Fruit fly (Drosophila melanogaster) whole organism, pupa: ENCODE results near the gene Qtzl.

Experiments used
- CG10348 ChIP-seq: fragments of 200-800 bp; sonication (Bioruptor generic); IDR thresholded peaks from 2 replicates; pipeline ENCODE4 v1.3.6; 2022; ENCODE audit warnings: missing biosample characterization, missing genetic modification characterization
- CG12605 ChIP-seq: fragments of 200-800 bp; sonication (Bioruptor generic); IDR thresholded peaks from 2 replicates; pipeline ENCODE4 v1.3.6; 2022; ENCODE audit warnings: missing biosample characterization, missing genetic modification characterization
- CG13204 ChIP-seq: fragments of 200-800 bp; sonication (Bioruptor generic); optimal IDR thresholded peaks from 2 replicates; lab custom pipeline; 2018; ENCODE audit warnings: missing biosample characterization, mild to moderate bottlenecking, missing genetic modification characterization, moderate library complexity
- CG14655 ChIP-seq: fragments of 200-800 bp; sonication (Bioruptor generic); optimal IDR thresholded peaks from 3 replicates; lab custom pipeline; 2017; ENCODE audit warnings: mild to moderate bottlenecking, missing biosample characterization, missing genetic modification reagents, missing genetic modification characterization
- CG15710 ChIP-seq: fragments of 200-800 bp; sonication (Bioruptor generic); optimal IDR thresholded peaks from 2 replicates; lab custom pipeline; 2018; ENCODE audit warnings: missing biosample characterization, mild to moderate bottlenecking, missing genetic modification characterization, moderate library complexity
- CG17806 ChIP-seq: fragments of 200-800 bp; sonication (Bioruptor generic); optimal IDR thresholded peaks from 2 replicates; lab custom pipeline; 2018; ENCODE audit warnings: missing biosample characterization, mild to moderate bottlenecking, missing genetic modification characterization, moderate library complexity
- CG32121 ChIP-seq: fragments of 200-800 bp; sonication (Bioruptor generic); IDR thresholded peaks from 2 replicates; pipeline ENCODE4 v1.3.6; 2022; ENCODE audit warnings: missing biosample characterization, missing genetic modification characterization
- CG34367 ChIP-seq: fragments of 200-800 bp; sonication (Bioruptor generic); optimal IDR thresholded peaks from 2 replicates; lab custom pipeline; 2018; ENCODE audit warnings: missing biosample characterization, mild to moderate bottlenecking, missing genetic modification characterization
- CG4496 ChIP-seq: fragments of 200-800 bp; sonication (Bioruptor generic); IDR thresholded peaks from 3 replicates; pipeline ENCODE4 v1.3.6; 2022; ENCODE audit warnings: missing biosample characterization, missing genetic modification characterization
- CG8159 ChIP-seq: fragments of 200-800 bp; sonication (Bioruptor generic); optimal IDR thresholded peaks from 3 replicates; lab custom pipeline; 2018; ENCODE audit warnings: missing biosample characterization, mild to moderate bottlenecking, missing genetic modification characterization, moderate library complexity
- CG8301 ChIP-seq: fragments of 200-800 bp; sonication (Bioruptor generic); optimal IDR thresholded peaks from 2 replicates; lab custom pipeline; 2018; ENCODE audit warnings: missing biosample characterization, mild to moderate bottlenecking, missing genetic modification characterization
- CG9948 ChIP-seq: fragments of 200-800 bp; sonication (Bioruptor generic); optimal IDR thresholded peaks from 2 replicates; lab custom pipeline; 2018; ENCODE audit warnings: missing biosample characterization, mild to moderate bottlenecking, missing genetic modification characterization, moderate library complexity
- D1 ChIP-seq: fragments of 200-800 bp; sonication (Bioruptor generic); optimal IDR thresholded peaks from 2 replicates; lab custom pipeline; 2018; ENCODE audit warnings: missing biosample characterization, mild to moderate bottlenecking, missing genetic modification characterization, moderate library complexity
- EcR ChIP-seq: fragments of 200-800 bp; sonication (Bioruptor generic); optimal IDR thresholded peaks from 3 replicates; lab custom pipeline; 2019; ENCODE audit warnings: missing biosample characterization, missing genetic modification characterization, mild to moderate bottlenecking, moderate library complexity, missing genetic modification reagents
- Ets98B ChIP-seq: fragments of 200-800 bp; sonication (Bioruptor generic); IDR thresholded peaks from 2 replicates; pipeline ENCODE4 v1.3.6; 2022; ENCODE audit warnings: missing biosample characterization, missing genetic modification characterization
- Pif1A ChIP-seq: fragments of 200-800 bp; sonication (Bioruptor generic); optimal IDR thresholded peaks from 3 replicates; lab custom pipeline; 2016; ENCODE audit warnings: missing biosample characterization, missing genetic modification characterization
- Pif1B ChIP-seq: fragments of 200-800 bp; sonication (Bioruptor generic); optimal IDR thresholded peaks from 3 replicates; lab custom pipeline; 2016; ENCODE audit warnings: missing biosample characterization, missing genetic modification characterization
- Snoo ChIP-seq: fragments of 200-800 bp; sonication (Bioruptor generic); optimal IDR thresholded peaks from 3 replicates; lab custom pipeline; 2017; ENCODE audit warnings: missing biosample characterization, mild to moderate bottlenecking, missing genetic modification characterization, inconsistent platforms
- fd96Ca ChIP-seq: fragments of 200-800 bp; sonication (Bioruptor generic); IDR thresholded peaks from 3 replicates; pipeline ENCODE4 v1.3.6; 2022; ENCODE audit warnings: missing biosample characterization, missing genetic modification characterization
- gl ChIP-seq: fragments of 200-800 bp; sonication (Bioruptor generic); optimal IDR thresholded peaks from 2 replicates; lab custom pipeline; 2018; ENCODE audit warnings: missing biosample characterization, mild to moderate bottlenecking, missing genetic modification characterization
- rn ChIP-seq: fragments of 200-800 bp; sonication (Bioruptor generic); IDR thresholded peaks from 2 replicates; pipeline ENCODE4 v1.3.6; 2022; ENCODE audit warnings: missing biosample characterization, missing genetic modification characterization

The Qtzl gene

dm6 chr2L:12027435-12027834, 31.9 kb downstream of the Qtzl start, which contains the start of gene dmGlut:
Gene dmGlut (plus strand): TSS chr2L:12027438.
- TF ChIP-seq CG4496 (no peak), CG9948 (no peak), Ets98B (GFP tag; lab: Robert Waterston, UW) (no peak), CG8301 (tag; lab: Kevin White, UChicago) (no peak), Pif1B (GFP tag; lab: Kevin White, UChicago) (no peak), EcR (GFP tag; lab: Kevin White, UChicago) (no peak), CG34367 (tag; lab: Kevin White, UChicago) (no peak), gl (tag; lab: Kevin White, UChicago) (no peak)

- TF ChIP-seq Ets98B (GFP tag; lab: Robert Waterston, UW) (no peak), CG8301 (tag; lab: Kevin White, UChicago) (no peak), CG9948 (no peak), CG8159 (tag; lab: Kevin White, UChicago) (no peak), CG17806 (tag; lab: Kevin White, UChicago) (no peak), CG14655 (GFP tag; lab: Kevin White, UChicago) (no peak), fd96Ca (GFP tag; lab: Robert Waterston, UW) (no peak), Pif1B (GFP tag; lab: Kevin White, UChicago) (no peak), CG34367 (tag; lab: Kevin White, UChicago) (no peak), CG12605 (GFP tag; lab: Robert Waterston, UW) (no peak), CG15710 (tag; lab: Kevin White, UChicago) (no peak), gl (tag; lab: Kevin White, UChicago) (no peak), Snoo (tag; lab: Kevin White, UChicago) (no peak), CG4496 (no peak), CG32121 (GFP tag; lab: Robert Waterston, UW) (no peak), EcR (GFP tag; lab: Kevin White, UChicago) (no peak), Pif1A (no peak), CG10348 (no peak)
Observed at dm6 chr2L:12028102-12028501, 32.6 kb downstream of the Qtzl start.

- TF ChIP-seq CG4496 (no peak), EcR (GFP tag; lab: Kevin White, UChicago) (peak; percentile 58)
Observed at dm6 chr2L:12028808-12029207, 33.3 kb downstream of the Qtzl start.

- TF ChIP-seq EcR (GFP tag; lab: Kevin White, UChicago) (no peak), rn (no peak), CG34367 (tag; lab: Kevin White, UChicago) (no peak), fd96Ca (GFP tag; lab: Robert Waterston, UW) (no peak), CG10348 (no peak), CG17806 (tag; lab: Kevin White, UChicago) (no peak), CG14655 (GFP tag; lab: Kevin White, UChicago) (no peak), CG32121 (GFP tag; lab: Robert Waterston, UW) (no peak), D1 (tag; lab: Kevin White, UChicago) (no peak), Snoo (tag; lab: Kevin White, UChicago) (no peak), CG9948 (no peak), Pif1A (no peak)
Observed at dm6 chr2L:12029594-12030197, 34.2 kb downstream of the Qtzl start.

DNA sequence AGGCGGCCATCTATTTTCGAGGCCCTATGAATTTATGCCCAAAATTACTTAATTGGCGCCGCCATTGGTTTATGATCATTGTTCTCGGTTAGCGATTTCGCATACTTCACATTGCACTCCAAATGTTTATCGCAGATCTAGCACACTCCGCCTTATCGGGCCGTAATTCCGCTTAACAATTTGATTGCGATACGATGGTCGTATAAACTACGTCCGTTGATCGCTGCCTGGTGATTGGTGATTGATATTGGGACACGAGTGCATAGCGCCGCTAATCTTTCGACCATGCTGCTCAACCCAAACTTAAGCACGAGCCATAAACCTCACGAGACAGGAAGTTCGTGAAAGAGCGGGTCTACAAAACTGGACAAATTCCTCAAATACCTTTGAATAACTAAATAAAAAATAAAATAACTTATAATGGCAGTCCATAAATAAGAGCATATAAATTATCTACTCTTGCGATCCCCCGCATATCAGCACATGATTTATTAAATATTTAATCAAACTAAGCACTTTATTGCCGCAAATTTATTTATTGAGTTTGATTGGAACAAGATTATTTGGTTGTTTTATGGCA, 35.1 kb downstream of the Qtzl start:
- no peak for TF ChIP-seq CG9948
- no peak for TF ChIP-seq CG10348
- TF ChIP-seq Pif1B (GFP tag; lab: Kevin White, UChicago): no peak
- TF ChIP-seq rn: no peak
- no peak for TF ChIP-seq Snoo (tag; lab: Kevin White, UChicago)
- no peak for TF ChIP-seq EcR (GFP tag; lab: Kevin White, UChicago)
- TF ChIP-seq CG15710 (tag; lab: Kevin White, UChicago): no peak
- no peak for TF ChIP-seq CG17806 (tag; lab: Kevin White, UChicago)
- TF ChIP-seq CG34367 (tag; lab: Kevin White, UChicago): no peak
- no peak for TF ChIP-seq D1 (tag; lab: Kevin White, UChicago)
- TF ChIP-seq CG14655 (GFP tag; lab: Kevin White, UChicago): no peak
- TF ChIP-seq Pif1A: no peak
- TF ChIP-seq CG4496: no peak
- TF ChIP-seq CG8301 (tag; lab: Kevin White, UChicago): no peak
- TF ChIP-seq fd96Ca (GFP tag; lab: Robert Waterston, UW): no peak
- TF ChIP-seq, all 21 proteins: peak for 0

dm6 chr2L:12033890-12034289, 38.4 kb downstream of the Qtzl start, which contains the start of gene CG18788:
Gene CG18788 (plus strand): TSS chr2L:12034190.
- no peak for TF ChIP-seq CG4496
- no peak for TF ChIP-seq CG8301 (tag; lab: Kevin White, UChicago)
- no peak for TF ChIP-seq D1 (tag; lab: Kevin White, UChicago)
- TF ChIP-seq CG13204 (GFP tag; lab: Kevin White, UChicago): no peak
- no peak for TF ChIP-seq CG8159 (tag; lab: Kevin White, UChicago)
- no peak for TF ChIP-seq CG17806 (tag; lab: Kevin White, UChicago)
- TF ChIP-seq CG34367 (tag; lab: Kevin White, UChicago): no peak
- TF ChIP-seq CG14655 (GFP tag; lab: Kevin White, UChicago): no peak
- no peak for TF ChIP-seq CG12605 (GFP tag; lab: Robert Waterston, UW)
- no peak for TF ChIP-seq Pif1B (GFP tag; lab: Kevin White, UChicago)
- TF ChIP-seq rn: no peak
- TF ChIP-seq fd96Ca (GFP tag; lab: Robert Waterston, UW): no peak
- no peak for TF ChIP-seq CG15710 (tag; lab: Kevin White, UChicago)
- no peak for TF ChIP-seq Ets98B (GFP tag; lab: Robert Waterston, UW)
- TF ChIP-seq EcR (GFP tag; lab: Kevin White, UChicago): no peak
- TF ChIP-seq CG9948: no peak
- no peak for TF ChIP-seq Pif1A
- no peak for TF ChIP-seq Snoo (tag; lab: Kevin White, UChicago)
- no peak for TF ChIP-seq CG10348
